Fruit fly (Drosophila melanogaster) whole organism, embryonic: ENCODE measurements around the gene Hr38.

ENCODE experiments used
- Ada2b ChIP-seq: fragments of 200-800 bp; sonication (Bioruptor generic); IDR thresholded peaks from 2 replicates; pipeline ENCODE4 v1.3.6; 2022; ENCODE audit warnings: missing biosample characterization, missing genetic modification characterization
- Antp ChIP-seq: fragments of 200-800 bp; sonication (Bioruptor generic); optimal IDR thresholded peaks from 3 replicates; lab custom pipeline; 2016; ENCODE audit warnings: missing biosample characterization, missing genetic modification characterization
- Bgb ChIP-seq: fragments of 200-800 bp; sonication (Bioruptor generic); IDR thresholded peaks from 2 replicates; pipeline ENCODE4 v1.3.6; 2022; ENCODE audit warnings: missing biosample characterization, missing genetic modification characterization; ENCODE audit not compliant: partially characterized antibody
- BtbVII ChIP-seq: fragments of 200-800 bp; sonication (Bioruptor generic); optimal IDR thresholded peaks from 3 replicates; lab custom pipeline; 2017; ENCODE audit warnings: missing biosample characterization, mild to moderate bottlenecking, missing genetic modification characterization
- Bteb2 ChIP-seq: fragments of 200-800 bp; sonication (Bioruptor generic); optimal IDR thresholded peaks from 2 replicates; lab custom pipeline; 2016; ENCODE audit warnings: missing biosample characterization, missing genetic modification characterization
- CG10462 ChIP-seq: fragments of 200-800 bp; sonication (Bioruptor generic); optimal IDR thresholded peaks from 2 replicates; lab custom pipeline; 2016; ENCODE audit warnings: missing biosample characterization, missing genetic modification characterization
- CG11456 ChIP-seq: fragments of 200-800 bp; sonication (Bioruptor generic); IDR thresholded peaks from 3 replicates; pipeline ENCODE4 v1.3.6; 2022; ENCODE audit warnings: missing biosample characterization, missing genetic modification characterization
- CG11560 ChIP-seq: fragments of 200-800 bp; sonication (Bioruptor generic); IDR thresholded peaks from 3 replicates; pipeline ENCODE4 v1.3.6; 2022; ENCODE audit warnings: missing biosample characterization, missing genetic modification characterization
- CG12104 ChIP-seq: fragments of 200-800 bp; sonication (Bioruptor generic); optimal IDR thresholded peaks from 3 replicates; lab custom pipeline; 2016; ENCODE audit warnings: missing biosample characterization, missing genetic modification characterization
- CG12391 ChIP-seq: fragments of 200-800 bp; sonication (Bioruptor generic); optimal IDR thresholded peaks from 3 replicates; lab custom pipeline; 2018; ENCODE audit warnings: missing biosample characterization, mild to moderate bottlenecking, missing genetic modification characterization, moderate library complexity
- CG13123 ChIP-seq: fragments of 200-800 bp; sonication (Bioruptor generic); optimal IDR thresholded peaks from 2 replicates; lab custom pipeline; 2016; ENCODE audit warnings: missing biosample characterization, missing genetic modification characterization
- CG1647 ChIP-seq: fragments of 200-800 bp; sonication (Bioruptor generic); optimal IDR thresholded peaks from 3 replicates; lab custom pipeline; 2016; ENCODE audit warnings: missing biosample characterization, missing genetic modification characterization
- CG16815 ChIP-seq: fragments of 200-800 bp; sonication (Bioruptor generic); optimal IDR thresholded peaks from 3 replicates; lab custom pipeline; 2017; ENCODE audit warnings: missing biosample characterization, mild to moderate bottlenecking, missing genetic modification characterization
- CG3065 ChIP-seq: fragments of 200-800 bp; sonication (Bioruptor generic); optimal IDR thresholded peaks from 2 replicates; lab custom pipeline; 2016; ENCODE audit warnings: missing biosample characterization, missing genetic modification characterization
- CG31224 ChIP-seq: fragments of 200-800 bp; sonication (Bioruptor generic); IDR thresholded peaks from 2 replicates; pipeline ENCODE4 v1.3.6; 2022; ENCODE audit warnings: missing biosample characterization, missing genetic modification characterization
- CG31441 ChIP-seq: fragments of 200-800 bp; sonication (Bioruptor generic); IDR thresholded peaks from 2 replicates; pipeline ENCODE4 v1.3.6; 2022; ENCODE audit warnings: missing biosample characterization, missing genetic modification characterization
- CG3163 ChIP-seq: fragments of 200-800 bp; sonication (Bioruptor generic); optimal IDR thresholded peaks from 3 replicates; lab custom pipeline; 2016; ENCODE audit warnings: missing biosample characterization, missing genetic modification characterization
- CG3407 ChIP-seq: fragments of 200-800 bp; sonication (Bioruptor generic); optimal IDR thresholded peaks from 2 replicates; lab custom pipeline; 2018; ENCODE audit warnings: missing biosample characterization, mild to moderate bottlenecking, missing genetic modification characterization
- CG4360 ChIP-seq: fragments of 200-800 bp; sonication (Bioruptor generic); IDR thresholded peaks from 2 replicates; pipeline ENCODE4 v1.3.6; 2022; ENCODE audit warnings: missing biosample characterization, missing genetic modification characterization
- CG43689 ChIP-seq: fragments of 200-800 bp; sonication (Bioruptor generic); IDR thresholded peaks from 2 replicates; pipeline ENCODE4 v1.3.6; 2022; ENCODE audit warnings: missing biosample characterization, missing genetic modification characterization
- CG4707 ChIP-seq: fragments of 200-800 bp; sonication (Bioruptor generic); optimal IDR thresholded peaks from 2 replicates; lab custom pipeline; 2018; ENCODE audit warnings: missing biosample characterization, mild to moderate bottlenecking, missing genetic modification characterization, moderate library complexity
- CG4820 ChIP-seq: fragments of 200-800 bp; sonication (Bioruptor generic); optimal IDR thresholded peaks from 3 replicates; lab custom pipeline; 2016; ENCODE audit warnings: missing biosample characterization, missing genetic modification characterization
- CG5953 ChIP-seq: fragments of 200-800 bp; sonication (Bioruptor generic); IDR thresholded peaks from 2 replicates; pipeline ENCODE4 v1.3.6; 2022; ENCODE audit warnings: missing biosample characterization, missing genetic modification characterization
- CG6791 ChIP-seq: fragments of 200-800 bp; sonication (Bioruptor generic); IDR thresholded peaks from 3 replicates; pipeline ENCODE4 v1.3.6; 2022; ENCODE audit warnings: missing biosample characterization, missing genetic modification characterization; ENCODE audit not compliant: partially characterized antibody
- CG7372 ChIP-seq: fragments of 200-800 bp; sonication (Bioruptor generic); IDR thresholded peaks from 2 replicates; pipeline ENCODE4 v1.3.6; 2022; ENCODE audit warnings: missing biosample characterization, missing genetic modification characterization
- CG8089 ChIP-seq: fragments of 200-800 bp; sonication (Bioruptor generic); optimal IDR thresholded peaks from 3 replicates; lab custom pipeline; 2016; ENCODE audit warnings: missing biosample characterization, missing genetic modification characterization
- CG8359 ChIP-seq: fragments of 200-800 bp; sonication (Bioruptor generic); optimal IDR thresholded peaks from 2 replicates; lab custom pipeline; 2017; ENCODE audit warnings: missing biosample characterization, mild to moderate bottlenecking, missing genetic modification characterization, borderline replicate concordance
- CG8944 ChIP-seq: fragments of 200-800 bp; sonication (Bioruptor generic); optimal IDR thresholded peaks from 3 replicates; lab custom pipeline; 2016; ENCODE audit warnings: missing biosample characterization, missing genetic modification characterization
- Camta ChIP-seq: fragments of 200-800 bp; sonication (Bioruptor generic); optimal IDR thresholded peaks from 2 replicates; lab custom pipeline; 2016; ENCODE audit warnings: missing biosample characterization, missing genetic modification characterization
- CoRest ChIP-seq: fragments of 200-800 bp; sonication (Bioruptor generic); optimal IDR thresholded peaks from 3 replicates; lab custom pipeline; 2018; ENCODE audit warnings: missing biosample characterization, mild to moderate bottlenecking, missing genetic modification characterization, moderate library complexity
- Dip3 ChIP-seq: fragments of 200-800 bp; sonication (Bioruptor generic); optimal IDR thresholded peaks from 3 replicates; lab custom pipeline; 2016; ENCODE audit warnings: missing biosample characterization, missing genetic modification characterization
- E2f2 ChIP-seq: fragments of 200-800 bp; sonication (Bioruptor generic); IDR thresholded peaks from 2 replicates; pipeline ENCODE4 v1.3.6; 2022; ENCODE audit warnings: missing biosample characterization, missing genetic modification characterization
- Ets65A ChIP-seq: fragments of 200-800 bp; sonication (Bioruptor generic); peaks from one replicate; lab custom pipeline; 2016; ENCODE audit warnings: missing biosample characterization, missing genetic modification characterization
- Ets97D ChIP-seq: fragments of 200-800 bp; sonication (Bioruptor generic); optimal IDR thresholded peaks from 3 replicates; lab custom pipeline; 2016; ENCODE audit warnings: missing biosample characterization, missing genetic modification characterization
- H15 ChIP-seq: fragments of 200-800 bp; sonication (Bioruptor generic); IDR thresholded peaks from 3 replicates; pipeline ENCODE4 v1.3.6; 2022; ENCODE audit warnings: missing biosample characterization, missing genetic modification characterization
- H2.0 ChIP-seq: fragments of 200-800 bp; sonication (Bioruptor generic); IDR thresholded peaks from 2 replicates; pipeline ENCODE4 v1.3.6; 2022; ENCODE audit warnings: missing biosample characterization, missing genetic modification characterization
- Hand ChIP-seq: fragments of 200-800 bp; sonication (Bioruptor generic); optimal IDR thresholded peaks from 2 replicates; lab custom pipeline; 2017; ENCODE audit warnings: mild to moderate bottlenecking, missing biosample characterization, missing genetic modification reagents, missing genetic modification characterization
- Lim3 ChIP-seq: fragments of 200-800 bp; sonication (Bioruptor generic); IDR thresholded peaks from 2 replicates; pipeline ENCODE4 v1.3.6; 2022; ENCODE audit warnings: missing biosample characterization, missing genetic modification characterization
- Myb ChIP-seq: fragments of 200-800 bp; sonication (Bioruptor generic); optimal IDR thresholded peaks from 2 replicates; lab custom pipeline; 2016; ENCODE audit warnings: missing biosample characterization, missing genetic modification characterization
- Rfx ChIP-seq: fragments of 200-800 bp; sonication (Bioruptor generic); IDR thresholded peaks from 2 replicates; pipeline ENCODE4 v1.3.6; 2022; ENCODE audit warnings: missing biosample characterization, missing genetic modification characterization
- YL-1 ChIP-seq: fragments of 200-800 bp; sonication (Bioruptor generic); optimal IDR thresholded peaks from 3 replicates; lab custom pipeline; 2017; ENCODE audit warnings: missing biosample characterization, mild to moderate bottlenecking, missing genetic modification characterization
- aop ChIP-seq: fragments of 200-800 bp; sonication (Bioruptor generic); IDR thresholded peaks from 2 replicates; pipeline ENCODE4 v1.3.6; 2022; ENCODE audit warnings: missing biosample characterization, missing genetic modification characterization
- dati ChIP-seq: fragments of 200-800 bp; sonication (Bioruptor generic); IDR thresholded peaks from 2 replicates; pipeline ENCODE4 v1.3.6; 2022; ENCODE audit warnings: missing biosample characterization, missing genetic modification characterization
- gce ChIP-seq: fragments of 200-800 bp; sonication (Bioruptor generic); IDR thresholded peaks from 3 replicates; pipeline ENCODE4 v1.3.6; 2022; ENCODE audit warnings: missing biosample characterization, missing genetic modification characterization
- gsb-n ChIP-seq: fragments of 200-800 bp; sonication (Bioruptor generic); optimal IDR thresholded peaks from 3 replicates; lab custom pipeline; 2018; ENCODE audit warnings: missing biosample characterization, mild to moderate bottlenecking, missing genetic modification characterization
- insv ChIP-seq, 2 experiments: fragments of 200-800 bp; sonication (Bioruptor generic); optimal IDR thresholded peaks; 3 replicates each; lab custom pipeline; 2016 to 2018; ENCODE audit warnings: missing biosample characterization in 2 of 2, missing genetic modification characterization in 2 of 2
- lilli ChIP-seq: fragments of 200-800 bp; sonication (Bioruptor generic); optimal IDR thresholded peaks from 3 replicates; lab custom pipeline; 2016; ENCODE audit warnings: missing biosample characterization, missing genetic modification characterization
- mam ChIP-seq: fragments of 200-800 bp; sonication (Bioruptor generic); optimal IDR thresholded peaks from 3 replicates; lab custom pipeline; 2016; ENCODE audit warnings: missing biosample characterization, missing genetic modification characterization
- row ChIP-seq: fragments of 200-800 bp; sonication (Bioruptor generic); IDR thresholded peaks from 3 replicates; pipeline ENCODE4 v1.3.6; 2022; ENCODE audit warnings: missing biosample characterization, missing genetic modification characterization
- sim ChIP-seq: fragments of 200-800 bp; sonication (Bioruptor generic); IDR thresholded peaks from 2 replicates; pipeline ENCODE4 v1.3.6; 2022; ENCODE audit warnings: missing biosample characterization, missing genetic modification characterization
- sr ChIP-seq: fragments of 200-800 bp; sonication (Bioruptor generic); IDR thresholded peaks from 3 replicates; pipeline ENCODE4 v1.3.6; 2022; ENCODE audit warnings: missing biosample characterization, missing genetic modification characterization
- tin ChIP-seq: fragments of 200-800 bp; sonication (Bioruptor generic); optimal IDR thresholded peaks from 3 replicates; lab custom pipeline; 2016; ENCODE audit warnings: missing biosample characterization, missing genetic modification characterization
- wek ChIP-seq: fragments of 200-800 bp; sonication (Bioruptor generic); optimal IDR thresholded peaks from 3 replicates; lab custom pipeline; 2018; ENCODE audit warnings: missing biosample characterization, mild to moderate bottlenecking, missing genetic modification characterization, moderate library complexity

Hr38 gene

DNA sequence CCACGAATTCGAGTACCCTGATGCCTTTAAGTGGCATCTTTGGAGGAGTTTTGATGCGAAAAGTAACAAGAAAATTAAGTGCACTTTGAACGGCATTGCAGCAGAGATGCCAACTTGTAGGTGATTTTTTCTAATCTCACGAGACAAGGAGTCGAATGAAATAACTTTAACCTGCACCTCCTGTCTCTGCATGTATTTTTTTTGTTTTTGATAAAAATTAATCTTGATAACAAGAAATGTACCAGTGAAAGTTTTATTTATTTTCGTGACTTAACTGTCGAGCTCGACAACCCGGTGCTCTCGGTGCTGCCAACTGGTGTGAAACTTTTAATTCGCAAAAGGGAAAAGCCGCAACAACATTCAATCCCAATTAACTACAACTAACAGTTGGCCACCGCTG is 37.8 kb upstream of the Hr38 start, which contains the start of the genes Amacr and Ns4 (continued):
- TF ChIP-seq Ets97D (GFP tag; lab: Kevin White, UChicago) (peak; percentile 13), Hand (GFP tag; lab: Kevin White, UChicago) (no peak), Dip3 (peak; percentile 60), CG12104 (GFP tag; lab: Kevin White, UChicago) (peak; percentile 23), H15 (no peak), Bteb2 (GFP tag; lab: Kevin White, UChicago) (no peak), Rfx (peak; percentile 73), YL-1 (GFP tag; lab: Kevin White, UChicago) (peak; percentile 58), Lim3 (no peak), dati (GFP tag; lab: Robert Waterston, UW) (no peak), Bgb (GFP tag; lab: Robert Waterston, UW) (0 out of 2 replicates have a peak, but pooled peaks have one; percentile 17), CG31224 (GFP tag; lab: Robert Waterston, UW) (no peak), gce (no peak), CG4820 (GFP tag; lab: Kevin White, UChicago) (no peak), CoRest (tag; lab: Kevin White, UChicago) (peak; percentile 75), lilli (GFP tag; lab: Kevin White, UChicago) (peak; percentile 73), CG11456 (GFP tag; lab: Robert Waterston, UW) (no peak), Antp (GFP tag; lab: Kevin White, UChicago) (peak; percentile 45), H2.0 (GFP tag; lab: Robert Waterston, UW) (peak; percentile 37; the same call in 1 of the 2 replicates), CG5953 (no peak), Myb (GFP tag; lab: Kevin White, UChicago) (peak; percentile 71), CG3065 (GFP tag; lab: Kevin White, UChicago) (no peak), Camta (GFP tag; lab: Kevin White, UChicago) (peak; percentile 59), CG1647 (peak; percentile 0), aop (GFP tag; lab: Robert Waterston, UW) (no peak), CG43689 (GFP tag; lab: Robert Waterston, UW) (no peak), CG8944 (GFP tag; lab: Kevin White, UChicago) (peak; percentile 28), CG3407 (no peak), gsb-n (tag; lab: Kevin White, UChicago) (no peak), sr (no peak), Ada2b (GFP tag; lab: Robert Waterston, UW) (peak; percentile 21; the same call in 1 of the 2 replicates), insv (GFP tag; optimal IDR thresholded peaks at IDR 0.05; lab: Kevin White, UChicago) (no peak), CG8359 (GFP tag; lab: Kevin White, UChicago) (no peak), CG3163 (GFP tag; lab: Kevin White, UChicago) (no peak), E2f2 (GFP tag; lab: Robert Waterston, UW) (peak; percentile 38; the same call in 1 of the 2 replicates), CG16815 (GFP tag; lab: Kevin White, UChicago) (peak; percentile 1), CG31441 (GFP tag; lab: Robert Waterston, UW) (no peak), wek (GFP tag; lab: Kevin White, UChicago) (no peak), CG13123 (GFP tag; lab: Kevin White, UChicago) (no peak), CG7372 (GFP tag; lab: Robert Waterston, UW) (no peak), CG12391 (tag; lab: Kevin White, UChicago) (peak; percentile 54), tin (GFP tag; lab: Kevin White, UChicago) (peak; percentile 53), CG11560 (no peak), CG10462 (GFP tag; lab: Kevin White, UChicago) (no peak), CG4360 (GFP tag; lab: Robert Waterston, UW) (no peak), mam (GFP tag; lab: Kevin White, UChicago) (peak; percentile 74), sim (no peak), CG4707 (no peak), BtbVII (GFP tag; lab: Kevin White, UChicago) (no peak), Ets65A (peak; percentile 85), CG6791 (no peak), CG8089 (peak; percentile 18), row (GFP tag; lab: Robert Waterston, UW) (peak; percentile 89)
